Fruit fly (Drosophila melanogaster) whole organism, embryonic: ENCODE results near the gene CG15543.

Experiments
- Ada2b ChIP-seq: fragments of 200-800 bp; sonication (Bioruptor generic); IDR thresholded peaks from 2 replicates; pipeline ENCODE4 v1.3.6; 2022; ENCODE audit warnings: missing biosample characterization, missing genetic modification characterization
- Atf3 ChIP-seq: fragments of 200-800 bp; sonication (Bioruptor generic); optimal IDR thresholded peaks from 3 replicates; lab custom pipeline; 2016; ENCODE audit warnings: missing biosample characterization, missing genetic modification characterization
- Awh ChIP-seq: fragments of 200-800 bp; sonication (Bioruptor generic); IDR thresholded peaks from 2 replicates; pipeline ENCODE4, ENCODE4 v1.3.6; 2022; ENCODE audit warnings: missing biosample characterization, missing genetic modification characterization
- CG10543 ChIP-seq: fragments of 200-800 bp; sonication (Bioruptor generic); optimal IDR thresholded peaks from 3 replicates; lab custom pipeline; 2017; ENCODE audit warnings: missing biosample characterization, mild to moderate bottlenecking, missing genetic modification characterization, moderate library complexity
- CG11398 ChIP-seq: fragments of 200-800 bp; sonication (Bioruptor generic); optimal IDR thresholded peaks from 2 replicates; lab custom pipeline; 2016; ENCODE audit warnings: missing biosample characterization, missing genetic modification characterization
- CG14860 ChIP-seq: fragments of 200-800 bp; sonication (Bioruptor generic); IDR thresholded peaks from 3 replicates; pipeline ENCODE4 v1.3.6; 2022; ENCODE audit warnings: missing biosample characterization, missing genetic modification characterization; ENCODE audit not compliant: partially characterized antibody
- CG15479 ChIP-seq: fragments of 200-800 bp; sonication (Bioruptor generic); optimal IDR thresholded peaks from 3 replicates; lab custom pipeline; 2019; ENCODE audit warnings: missing biosample characterization, mild to moderate bottlenecking, missing genetic modification characterization, moderate library complexity
- CG17359 ChIP-seq: fragments of 200-800 bp; sonication (Bioruptor generic); optimal IDR thresholded peaks from 3 replicates; lab custom pipeline; 2018; ENCODE audit warnings: missing biosample characterization, mild to moderate bottlenecking, missing genetic modification characterization, moderate library complexity
- CG2712 ChIP-seq: fragments of 200-800 bp; optimal IDR thresholded peaks from 3 replicates; lab custom pipeline; 2019; ENCODE audit warnings: missing biosample characterization, mild to moderate bottlenecking, missing genetic modification characterization, moderate library complexity
- CG3281 ChIP-seq: fragments of 200-800 bp; sonication (Bioruptor generic); optimal IDR thresholded peaks from 3 replicates; lab custom pipeline; 2017; ENCODE audit warnings: missing biosample characterization, mild to moderate bottlenecking, missing genetic modification characterization
- CG33557 ChIP-seq: fragments of 200-800 bp; sonication (Bioruptor generic); optimal IDR thresholded peaks from 2 replicates; lab custom pipeline; 2019; ENCODE audit warnings: missing biosample characterization, mild to moderate bottlenecking, missing genetic modification characterization, moderate library complexity
- CG4404 ChIP-seq: fragments of 200-800 bp; sonication (Bioruptor generic); IDR thresholded peaks from 2 replicates; pipeline ENCODE4 v1.3.6; 2022; ENCODE audit warnings: missing biosample characterization, missing genetic modification characterization
- CG5245 ChIP-seq: fragments of 200-800 bp; sonication (Bioruptor generic); optimal IDR thresholded peaks from 3 replicates; lab custom pipeline; 2016; ENCODE audit warnings: missing biosample characterization, missing genetic modification characterization
- CG8765 ChIP-seq: fragments of 200-800 bp; sonication (Bioruptor generic); IDR thresholded peaks from 2 replicates; pipeline ENCODE4 v1.3.6; 2022; ENCODE audit warnings: missing biosample characterization, missing genetic modification characterization
- Deaf1 ChIP-seq: fragments of 200-800 bp; optimal IDR thresholded peaks from 3 replicates; lab custom pipeline; 2019; ENCODE audit warnings: missing biosample characterization, mild to moderate bottlenecking, missing genetic modification characterization, moderate library complexity
- Dip3 ChIP-seq: fragments of 200-800 bp; sonication (Bioruptor generic); optimal IDR thresholded peaks from 3 replicates; lab custom pipeline; 2016; ENCODE audit warnings: missing biosample characterization, missing genetic modification characterization
- Gsc ChIP-seq: fragments of 200-800 bp; sonication (Bioruptor generic); IDR thresholded peaks from 2 replicates; pipeline ENCODE4 v1.3.6; 2022; ENCODE audit warnings: missing biosample characterization, missing genetic modification characterization
- Med ChIP-seq: fragments of 200-800 bp; sonication (Bioruptor generic); peaks from one replicate; lab custom pipeline; 2016; ENCODE audit warnings: missing biosample characterization, missing genetic modification characterization, mild to moderate bottlenecking, inconsistent platforms, moderate library complexity
- Sry-β ChIP-seq: fragments of 200-800 bp; sonication (Bioruptor generic); optimal IDR thresholded peaks from 2 replicates; lab custom pipeline; 2018; ENCODE audit warnings: missing biosample characterization, mild to moderate bottlenecking, missing genetic modification characterization, moderate library complexity
- Usf ChIP-seq: fragments of 200-800 bp; sonication (Bioruptor generic); optimal IDR thresholded peaks from 2 replicates; lab custom pipeline; 2017; ENCODE audit warnings: missing genotype, missing biosample characterization, missing genetic modification characterization
- YL-1 ChIP-seq: fragments of 200-800 bp; sonication (Bioruptor generic); optimal IDR thresholded peaks from 3 replicates; lab custom pipeline; 2017; ENCODE audit warnings: missing biosample characterization, mild to moderate bottlenecking, missing genetic modification characterization
- ab ChIP-seq: fragments of 200-800 bp; sonication (Bioruptor generic); optimal IDR thresholded peaks from 2 replicates; lab custom pipeline; 2016; ENCODE audit warnings: missing biosample characterization, missing genetic modification characterization
- chif ChIP-seq, 2 experiments: fragments of 200-800 bp; sonication (Bioruptor generic); optimal IDR thresholded peaks; 3 replicates each; lab custom pipeline; 2016; ENCODE audit warnings: missing biosample characterization in 2 of 2, missing genetic modification characterization in 2 of 2
- crol ChIP-seq: fragments of 200-800 bp; sonication (Bioruptor generic); IDR thresholded peaks from 2 replicates; pipeline ENCODE4 v1.3.6; 2022; ENCODE audit warnings: missing biosample characterization, missing genetic modification characterization
- dati ChIP-seq: fragments of 200-800 bp; sonication (Bioruptor generic); IDR thresholded peaks from 2 replicates; pipeline ENCODE4 v1.3.6; 2022; ENCODE audit warnings: missing biosample characterization, missing genetic modification characterization
- gce ChIP-seq: fragments of 200-800 bp; sonication (Bioruptor generic); IDR thresholded peaks from 3 replicates; pipeline ENCODE4 v1.3.6; 2022; ENCODE audit warnings: missing biosample characterization, missing genetic modification characterization
- jumu ChIP-seq: fragments of 200-800 bp; sonication (Bioruptor generic); optimal IDR thresholded peaks from 3 replicates; lab custom pipeline; 2016; ENCODE audit warnings: missing biosample characterization, missing genetic modification characterization
- lbe ChIP-seq: fragments of 200-800 bp; sonication (Bioruptor generic); optimal IDR thresholded peaks from 2 replicates; lab custom pipeline; 2016; ENCODE audit warnings: missing biosample characterization, mild to moderate bottlenecking, missing genetic modification characterization
- lmd ChIP-seq: fragments of 200-800 bp; sonication (Bioruptor generic); IDR thresholded peaks from 2 replicates; pipeline ENCODE4 v1.3.6; 2022; ENCODE audit warnings: missing biosample characterization, missing genetic modification characterization
- prd ChIP-seq, 3 experiments: fragments of >200 bp in 2 of 3; fragments of 200-800 bp in 1 of 3; sonication (Bioruptor generic) in 1 of 3; optimal IDR thresholded peaks in 2 of 3; IDR thresholded peaks in 1 of 3; 2 replicates in 2 of 3; 3 replicates in 1 of 3; pipeline versions ENCODE4 v1.3.6 to Lab custom; 2017 to 2022; ENCODE audit warnings: missing biosample characterization in 1 of 3, missing genetic modification characterization in 1 of 3
- sens ChIP-seq: fragments of 200-800 bp; sonication (Bioruptor generic); peaks from one replicate; lab custom pipeline; 2016; ENCODE audit warnings: missing biosample characterization, missing genetic modification characterization
- so ChIP-seq: fragments of 200-800 bp; sonication (Bioruptor generic); IDR thresholded peaks from 3 replicates; pipeline ENCODE4 v1.3.6; 2022; ENCODE audit warnings: missing biosample characterization, missing genetic modification characterization
- ssp ChIP-seq: fragments of 200-800 bp; sonication (Bioruptor generic); IDR thresholded peaks from 2 replicates; pipeline ENCODE4 v1.3.6; 2022; ENCODE audit warnings: missing biosample characterization, missing genetic modification characterization
- tll ChIP-seq, 2 experiments: fragments of 200-800 bp in 1 of 2; fragments of >200 bp in 1 of 2; sonication (Bioruptor generic) in 1 of 2; optimal IDR thresholded peaks; 2 replicates each; lab custom pipeline; 2017 to 2019; ENCODE audit warnings: missing biosample characterization in 2 of 2, missing genetic modification characterization in 2 of 2, mild to moderate bottlenecking in 1 of 2, moderate library complexity in 1 of 2
- tup ChIP-seq: fragments of 200-800 bp; sonication (Bioruptor generic); optimal IDR thresholded peaks from 2 replicates; lab custom pipeline; 2016; ENCODE audit warnings: missing biosample characterization, mild to moderate bottlenecking, missing genetic modification characterization, moderate library complexity
- twi ChIP-seq: fragments of 200-800 bp; optimal IDR thresholded peaks from 2 replicates; lab custom pipeline; 2019; ENCODE audit warnings: missing biosample characterization, mild to moderate bottlenecking, missing genetic modification characterization, moderate library complexity
- zen ChIP-seq: fragments of 200-800 bp; sonication (Bioruptor generic); optimal IDR thresholded peaks from 3 replicates; lab custom pipeline; 2018; ENCODE audit warnings: missing biosample characterization, mild to moderate bottlenecking, missing genetic modification characterization, moderate library complexity
- zen2 ChIP-seq: fragments of 200-800 bp; sonication (Bioruptor generic); IDR thresholded peaks from 3 replicates; pipeline ENCODE4 v1.3.6; 2022; ENCODE audit warnings: missing biosample characterization, missing genetic modification characterization; ENCODE audit not compliant: partially characterized antibody

The CG15543 gene

DNA sequence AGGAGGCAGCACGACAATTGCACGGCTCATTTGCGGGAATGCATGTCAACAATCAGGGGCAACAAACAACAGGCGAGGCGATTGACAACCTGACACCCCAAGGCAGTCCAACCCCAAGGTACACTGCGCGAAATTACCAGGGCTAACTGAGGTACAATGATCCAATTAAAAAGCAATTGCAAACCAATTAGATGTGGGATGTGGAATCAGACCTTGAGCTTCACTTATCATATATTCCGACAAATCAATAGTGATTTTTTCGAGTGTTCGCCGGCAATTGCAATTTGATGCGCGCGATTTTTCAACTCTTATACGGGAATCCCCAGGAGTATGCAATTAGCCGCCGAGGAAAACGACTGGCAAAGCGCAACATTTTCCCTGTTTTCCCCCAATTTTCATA is 4.4 kb downstream of the CG15543 start (continued):
- TF ChIP-seq CG14860 (GFP tag; lab: Robert Waterston, UW) (no peak), crol (GFP tag; lab: Robert Waterston, UW) (no peak), Usf (no peak), CG5245 (GFP tag; lab: Kevin White, UChicago) (no peak), jumu (GFP tag; lab: Kevin White, UChicago) (no peak), Deaf1 (no peak), chif (GFP tag; optimal IDR thresholded peaks at IDR 0.05; lab: Kevin White, UChicago) (no peak), Awh (no peak), Atf3 (GFP tag; lab: Kevin White, UChicago) (no peak), CG3281 (GFP tag; lab: Kevin White, UChicago) (no peak), YL-1 (no peak), Gsc (GFP tag; lab: Robert Waterston, UW) (0 out of 2 replicates have a peak, but pooled peaks have one; percentile 13), CG11398 (no peak)

DNA sequence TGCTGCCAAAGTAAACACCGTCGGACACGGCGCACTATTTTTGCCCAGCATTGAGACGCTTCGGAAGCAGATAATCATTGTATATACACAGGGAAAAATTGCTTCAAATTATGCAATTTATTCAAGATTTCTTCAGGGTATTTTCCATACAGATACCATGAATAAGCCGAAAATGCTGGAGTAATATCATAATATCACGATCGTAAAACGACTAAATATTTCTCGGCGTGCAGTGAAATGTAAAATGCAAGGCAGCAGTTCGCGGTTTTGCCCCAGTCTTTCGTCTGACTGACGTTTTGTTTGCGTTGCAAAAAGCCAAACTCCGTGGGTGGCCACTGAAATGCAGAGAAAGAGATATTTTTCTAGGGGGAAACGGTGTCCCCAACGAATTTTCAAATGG is 8.2 kb downstream of the CG15543 start:
- TF ChIP-seq ab (GFP tag; lab: Kevin White, UChicago) = no peak
- no peak for TF ChIP-seq Gsc (GFP tag; lab: Robert Waterston, UW)
- no peak for TF ChIP-seq Sry-β (GFP tag; lab: Kevin White, UChicago)
- no peak for TF ChIP-seq CG17359
- peak; percentile 9 for TF ChIP-seq sens (GFP tag; lab: Kevin White, UChicago)
- TF ChIP-seq CG10543 (GFP tag; lab: Kevin White, UChicago) = no peak

DNA sequence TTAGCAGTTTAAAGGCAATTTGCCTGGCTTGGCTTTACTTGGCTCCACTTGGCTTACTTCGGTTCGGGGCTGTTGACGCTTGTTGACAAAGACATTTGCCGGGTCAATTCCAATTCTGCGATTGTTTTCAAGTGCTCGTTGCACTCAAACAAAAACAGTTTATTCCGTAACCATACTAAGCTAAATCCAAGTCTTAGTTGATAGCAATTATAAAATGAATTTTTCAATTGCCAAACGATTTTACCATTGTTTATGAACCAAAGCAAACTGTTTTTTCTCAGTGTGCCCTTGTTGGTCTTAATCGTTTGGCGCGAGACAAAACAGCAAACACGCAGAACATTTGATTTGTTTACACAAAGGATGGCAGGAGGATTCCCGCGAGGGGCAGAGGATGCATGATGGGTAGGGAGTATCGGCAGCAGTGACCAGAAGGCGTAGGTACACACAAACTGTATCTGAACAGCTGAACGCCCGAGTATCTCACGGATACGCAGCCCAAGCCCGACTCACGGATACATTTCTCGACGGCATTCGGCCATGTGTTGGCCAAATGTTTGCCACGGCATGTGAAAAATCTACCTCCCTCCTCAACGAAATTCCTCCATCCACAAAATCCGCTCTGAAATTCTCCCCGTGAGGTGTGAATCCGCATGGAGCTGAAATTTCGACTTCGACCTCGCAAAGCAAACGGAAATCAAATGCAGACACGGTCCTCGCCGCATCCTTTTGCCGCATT is 12.0 kb downstream of the CG15543 start:
- TF ChIP-seq dati (GFP tag; lab: Robert Waterston, UW) (no peak), CG2712 (tag; lab: Kevin White, UChicago) (peak; percentile 3), tll (GFP tag; optimal IDR thresholded peaks at IDR 0.05; lab: Kevin White, UChicago) (peak in 1 of 2 experiments; percentile 84), lmd (GFP tag; lab: Robert Waterston, UW) (no peak), Dip3 (no peak), CG4404 (GFP tag; lab: Robert Waterston, UW) (0 out of 2 replicates have a peak, but pooled peaks have one; percentile 30), twi (tag; lab: Kevin White, UChicago) (peak; percentile 96), Med (GFP tag; lab: Kevin White, UChicago) (peak; percentile 46), prd (optimal IDR thresholded peaks at IDR 0.05; lab: Kevin White, UChicago) (no peak), prd (GFP tag; IDR thresholded peaks at IDR 0.05; lab: Robert Waterston, UW) (peak; percentile 67), Ada2b (GFP tag; lab: Robert Waterston, UW) (no peak), sens (GFP tag; lab: Kevin White, UChicago) (no peak), CG8765 (GFP tag; lab: Robert Waterston, UW) (0 out of 2 replicates have a peak, but pooled peaks have one; percentile 8), CG33557 (GFP tag; lab: Kevin White, UChicago) (no peak), zen2 (GFP tag; lab: Robert Waterston, UW) (no peak), ssp (GFP tag; lab: Robert Waterston, UW) (0 out of 2 replicates have a peak, but pooled peaks have one; percentile 6), CG15479 (GFP tag; lab: Kevin White, UChicago) (no peak), tup (no peak), gce (GFP tag; lab: Robert Waterston, UW) (no peak), so (GFP tag; lab: Robert Waterston, UW) (no peak), zen (no peak), lbe (GFP tag; lab: Kevin White, UChicago) (no peak)
